Worm (Caenorhabditis elegans) whole organism, L3 larva: Measurements from ENCODE around the gene str-84.

Source experiments
- fos-1 ChIP-seq: fragments of 150-350 bp; optimal IDR thresholded peaks from 2 replicates; lab custom pipeline; 2014; ENCODE audit warnings: missing biosample characterization, missing genetic modification characterization
- hmg-11 ChIP-seq: sonication (generic microtip); optimal IDR thresholded peaks from 2 replicates; lab custom pipeline; 2016; ENCODE audit warnings: missing genetic modification characterization, missing compliant biosample characterization
- nhr-25 ChIP-seq: sonication (generic microtip); optimal IDR thresholded peaks from 2 replicates; lab custom pipeline; 2017; ENCODE audit warnings: missing biosample characterization, missing genetic modification characterization
- nhr-76 ChIP-seq: fragments of 150-350 bp; sonication (generic microtip); optimal IDR thresholded peaks from 5 replicates; lab custom pipeline; 2014; ENCODE audit warnings: missing biosample characterization, missing genetic modification characterization
- pqm-1 ChIP-seq: fragments of 150-350 bp; optimal IDR thresholded peaks from 2 replicates; lab custom pipeline; 2017; ENCODE audit warnings: missing biosample characterization, missing genetic modification characterization, inconsistent platforms
- snpc-4 ChIP-seq: fragments of 150-350 bp; optimal IDR thresholded peaks from 2 replicates; lab custom pipeline; 2014; ENCODE audit warnings: missing biosample characterization, missing genetic modification characterization

DNA sequence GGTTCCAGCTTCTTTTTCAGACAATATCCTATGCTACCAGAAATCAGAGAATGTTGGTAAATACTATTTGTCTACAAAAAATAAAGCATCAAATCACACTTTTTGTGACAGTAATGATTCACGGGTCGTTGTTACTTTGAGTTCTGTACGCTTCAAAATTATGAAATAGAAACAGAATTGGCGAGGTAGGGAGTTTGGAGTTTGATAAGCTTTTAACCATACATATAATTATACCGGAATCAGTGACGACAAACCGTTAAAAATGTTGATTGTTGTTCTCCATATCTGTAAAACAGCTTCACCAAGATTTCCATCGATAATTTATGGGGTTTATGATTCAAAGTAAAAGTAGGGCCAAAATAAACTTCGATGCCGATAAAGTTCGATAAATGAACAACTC, 2.9 kb downstream of the str-84 start:
- TF ChIP-seq nhr-25 (tag; lab: Kevin White, UChicago) (no peak), nhr-76 (tag; lab: Kevin White, UChicago) (no peak), pqm-1 (tag; lab: Kevin White, UChicago) (peak; percentile 55), snpc-4 (no peak), hmg-11 (tag; lab: Kevin White, UChicago) (no peak), fos-1 (tag; lab: Kevin White, UChicago) (no peak)
